Fruit fly (Drosophila melanogaster) whole organism, embryonic: Measurements from ENCODE around the gene dnc.
A peak's percentile ranks its signal among the peaks of the same experiment; 100 is the strongest.

Source experiments
- ATbp ChIP-seq: fragments of 200-800 bp; sonication (Bioruptor generic); optimal IDR thresholded peaks from 2 replicates; lab custom pipeline; 2017; ENCODE audit warnings: missing biosample characterization, mild to moderate bottlenecking, missing genetic modification characterization, missing genetic modification reagents
- Antp ChIP-seq: fragments of 200-800 bp; sonication (Bioruptor generic); optimal IDR thresholded peaks from 3 replicates; lab custom pipeline; 2016; ENCODE audit warnings: missing biosample characterization, missing genetic modification characterization
- Asciz ChIP-seq: fragments of 200-800 bp; sonication (Bioruptor generic); optimal IDR thresholded peaks from 2 replicates; lab custom pipeline; 2017; ENCODE audit warnings: missing biosample characterization, mild to moderate bottlenecking, missing genetic modification characterization, missing genetic modification reagents
- CG11398 ChIP-seq: fragments of 200-800 bp; sonication (Bioruptor generic); optimal IDR thresholded peaks from 2 replicates; lab custom pipeline; 2016; ENCODE audit warnings: missing biosample characterization, missing genetic modification characterization
- CG12071 ChIP-seq: fragments of 200-800 bp; sonication (Bioruptor generic); optimal IDR thresholded peaks from 3 replicates; lab custom pipeline; 2018; ENCODE audit warnings: missing biosample characterization, mild to moderate bottlenecking, missing genetic modification characterization
- CG12104 ChIP-seq: fragments of 200-800 bp; sonication (Bioruptor generic); optimal IDR thresholded peaks from 3 replicates; lab custom pipeline; 2016; ENCODE audit warnings: missing biosample characterization, missing genetic modification characterization
- CG13775 ChIP-seq: fragments of 200-800 bp; sonication (Bioruptor generic); optimal IDR thresholded peaks from 3 replicates; lab custom pipeline; 2017; ENCODE audit warnings: missing biosample characterization, mild to moderate bottlenecking, missing genetic modification characterization
- CG16813 ChIP-seq: fragments of 200-800 bp; sonication (Bioruptor generic); IDR thresholded peaks from 3 replicates; pipeline ENCODE4 v1.3.6; 2022; ENCODE audit warnings: missing biosample characterization, missing genetic modification characterization; ENCODE audit not compliant: partially characterized antibody
- CG17361 ChIP-seq: fragments of 200-800 bp; sonication (Bioruptor generic); IDR thresholded peaks from 3 replicates; pipeline ENCODE4 v1.3.6; 2022; ENCODE audit warnings: missing biosample characterization, missing genetic modification characterization
- CG2202 ChIP-seq: fragments of 200-800 bp; sonication (Bioruptor generic); optimal IDR thresholded peaks from 2 replicates; lab custom pipeline; 2018; ENCODE audit warnings: missing biosample characterization, mild to moderate bottlenecking, missing genetic modification characterization
- CG32767 ChIP-seq: fragments of 200-800 bp; sonication (Bioruptor generic); IDR thresholded peaks from 2 replicates; pipeline ENCODE4 v1.3.6; 2022; ENCODE audit warnings: missing biosample characterization, missing genetic modification characterization
- CG3726 ChIP-seq: fragments of 200-800 bp; sonication (Bioruptor generic); IDR thresholded peaks from 3 replicates; pipeline ENCODE4, ENCODE4 v1.3.6; 2022; ENCODE audit warnings: missing biosample characterization, missing genetic modification characterization
- CG7963 ChIP-seq: fragments of 200-800 bp; sonication (Bioruptor generic); IDR thresholded peaks from 3 replicates; pipeline ENCODE4 v1.3.6; 2022; ENCODE audit warnings: missing biosample characterization, missing genetic modification characterization; ENCODE audit not compliant: partially characterized antibody
- CG8388 ChIP-seq: fragments of 200-800 bp; sonication (Bioruptor generic); optimal IDR thresholded peaks from 2 replicates; lab custom pipeline; 2019; ENCODE audit warnings: missing biosample characterization, mild to moderate bottlenecking, missing genetic modification characterization, moderate library complexity
- CG9437 ChIP-seq: fragments of 200-800 bp; sonication (Bioruptor generic); optimal IDR thresholded peaks from 2 replicates; lab custom pipeline; 2018; ENCODE audit warnings: missing biosample characterization, mild to moderate bottlenecking, missing genetic modification characterization
- CkIIα-i1 ChIP-seq: fragments of 200-800 bp; sonication (Bioruptor generic); IDR thresholded peaks from 2 replicates; pipeline ENCODE4 v1.3.6; 2022; ENCODE audit warnings: missing biosample characterization, missing genetic modification characterization
- CrebB ChIP-seq: fragments of 200-800 bp; sonication (Bioruptor generic); optimal IDR thresholded peaks from 3 replicates; lab custom pipeline; 2018; ENCODE audit warnings: missing biosample characterization, mild to moderate bottlenecking, missing genetic modification characterization
- Eip74EF ChIP-seq, 2 experiments: fragments of 200-800 bp in 1 of 2; fragments of >200 bp in 1 of 2; sonication (Bioruptor generic) in 1 of 2; optimal IDR thresholded peaks; 2 replicates each; lab custom pipeline; 2017 to 2019; ENCODE audit warnings: missing biosample characterization in 2 of 2, missing genetic modification characterization in 2 of 2, mild to moderate bottlenecking in 1 of 2, moderate library complexity in 1 of 2
- Gug ChIP-seq: fragments of 200-800 bp; sonication (Bioruptor generic); IDR thresholded peaks from 4 replicates; pipeline ENCODE4 v1.3.6; 2022; ENCODE audit warnings: missing biosample characterization, missing genetic modification characterization
- HLH54F ChIP-seq: fragments of 200-800 bp; sonication (Bioruptor generic); optimal IDR thresholded peaks from 3 replicates; lab custom pipeline; 2016; ENCODE audit warnings: missing biosample characterization, missing genetic modification characterization
- Hsf ChIP-seq: fragments of 200-800 bp; sonication (Bioruptor generic); optimal IDR thresholded peaks from 3 replicates; lab custom pipeline; 2016; ENCODE audit warnings: missing biosample characterization, missing genetic modification characterization
- Med ChIP-seq: fragments of 200-800 bp; sonication (Bioruptor generic); peaks from one replicate; lab custom pipeline; 2016; ENCODE audit warnings: missing biosample characterization, missing genetic modification characterization, mild to moderate bottlenecking, inconsistent platforms, moderate library complexity
- Myb ChIP-seq: fragments of 200-800 bp; sonication (Bioruptor generic); optimal IDR thresholded peaks from 2 replicates; lab custom pipeline; 2016; ENCODE audit warnings: missing biosample characterization, missing genetic modification characterization
- NC2α ChIP-seq: fragments of 200-800 bp; sonication (Bioruptor generic); optimal IDR thresholded peaks from 2 replicates; lab custom pipeline; 2016; ENCODE audit warnings: missing biosample characterization, missing genetic modification characterization
- NFAT ChIP-seq: fragments of 200-800 bp; sonication (Bioruptor generic); IDR thresholded peaks from 2 replicates; pipeline ENCODE4 v1.3.6; 2022; ENCODE audit warnings: missing biosample characterization, missing genetic modification characterization
- Opbp ChIP-seq: fragments of 200-800 bp; sonication (Bioruptor generic); IDR thresholded peaks from 3 replicates; pipeline ENCODE4 v1.3.6; 2022; ENCODE audit warnings: missing biosample characterization, missing genetic modification characterization; ENCODE audit not compliant: partially characterized antibody
- Ptx1 ChIP-seq: fragments of 200-800 bp; sonication (Bioruptor generic); IDR thresholded peaks from 2 replicates; pipeline ENCODE4 v1.3.6; 2022; ENCODE audit warnings: missing biosample characterization, missing genetic modification characterization
- Scr ChIP-seq: fragments of 200-800 bp; sonication (Bioruptor generic); IDR thresholded peaks from 2 replicates; pipeline ENCODE4 v1.3.6; 2022; ENCODE audit warnings: missing biosample characterization, missing genetic modification characterization; ENCODE audit not compliant: partially characterized antibody
- Sin3A ChIP-seq: fragments of >200 bp; optimal IDR thresholded peaks from 2 replicates; lab custom pipeline; 2018
- ap ChIP-seq: fragments of 200-800 bp; sonication (Bioruptor generic); IDR thresholded peaks from 2 replicates; pipeline ENCODE4 v1.3.6; 2022; ENCODE audit warnings: missing biosample characterization, missing genetic modification characterization
- bab2 ChIP-seq: fragments of 200-800 bp; sonication (Bioruptor generic); optimal IDR thresholded peaks from 2 replicates; lab custom pipeline; 2016; ENCODE audit warnings: missing biosample characterization, missing genetic modification characterization
- chm ChIP-seq: fragments of 200-800 bp; sonication (Bioruptor generic); IDR thresholded peaks from 2 replicates; pipeline ENCODE4 v1.3.6; 2022; ENCODE audit warnings: missing biosample characterization, missing genetic modification characterization
- crp ChIP-seq, 2 experiments: fragments of 200-800 bp; sonication (Bioruptor generic); optimal IDR thresholded peaks; 2 replicates in 1 of 2; 3 replicates in 1 of 2; lab custom pipeline; 2017; ENCODE audit warnings: missing biosample characterization in 2 of 2, missing genetic modification characterization in 2 of 2, mild to moderate bottlenecking in 1 of 2, moderate library complexity in 1 of 2
- dan ChIP-seq: fragments of 200-800 bp; sonication (Bioruptor generic); IDR thresholded peaks from 2 replicates; pipeline ENCODE4 v1.3.6; 2022; ENCODE audit warnings: missing biosample characterization, missing genetic modification characterization
- dmrt99B ChIP-seq: fragments of 200-800 bp; sonication (Bioruptor generic); optimal IDR thresholded peaks from 2 replicates; lab custom pipeline; 2018; ENCODE audit warnings: missing biosample characterization, mild to moderate bottlenecking, missing genetic modification characterization, moderate library complexity
- dpn ChIP-seq, 2 experiments: fragments of 200-800 bp; sonication (Bioruptor generic); optimal IDR thresholded peaks; 3 replicates each; lab custom pipeline; 2016; ENCODE audit warnings: missing biosample characterization in 2 of 2, missing genetic modification characterization in 2 of 2
- fu2 ChIP-seq: fragments of 200-800 bp; sonication (Bioruptor generic); optimal IDR thresholded peaks from 2 replicates; lab custom pipeline; 2016; ENCODE audit warnings: missing biosample characterization, missing genetic modification characterization
- hkb ChIP-seq, 2 experiments: fragments of 200-800 bp in 1 of 2; fragments of >200 bp in 1 of 2; sonication (Bioruptor generic) in 1 of 2; IDR thresholded peaks in 1 of 2; optimal IDR thresholded peaks in 1 of 2; 2 replicates each; pipeline versions ENCODE4 v1.3.6 to Lab custom; 2017 to 2022; ENCODE audit warnings: missing biosample characterization in 1 of 2, missing genetic modification characterization in 1 of 2
- kay ChIP-seq: fragments of 200-800 bp; sonication (Bioruptor generic); optimal IDR thresholded peaks from 2 replicates; lab custom pipeline; 2016; ENCODE audit warnings: missing biosample characterization, missing genetic modification characterization
- lilli ChIP-seq: fragments of 200-800 bp; sonication (Bioruptor generic); optimal IDR thresholded peaks from 3 replicates; lab custom pipeline; 2016; ENCODE audit warnings: missing biosample characterization, missing genetic modification characterization
- nerfin-2 ChIP-seq: fragments of 200-800 bp; sonication (Bioruptor generic); IDR thresholded peaks from 2 replicates; pipeline ENCODE4 v1.3.6; 2022; ENCODE audit warnings: missing biosample characterization, missing genetic modification characterization; ENCODE audit not compliant: partially characterized antibody
- pita ChIP-seq: fragments of 200-800 bp; sonication (Bioruptor generic); optimal IDR thresholded peaks from 2 replicates; lab custom pipeline; 2017; ENCODE audit warnings: missing biosample characterization, mild to moderate bottlenecking, missing genetic modification characterization
- pum ChIP-seq: fragments of 200-800 bp; sonication (Bioruptor generic); optimal IDR thresholded peaks from 2 replicates; lab custom pipeline; 2016; ENCODE audit warnings: missing biosample characterization, missing genetic modification characterization
- rib ChIP-seq: fragments of 200-800 bp; sonication (Bioruptor generic); IDR thresholded peaks from 2 replicates; pipeline ENCODE4 v1.3.6; 2022; ENCODE audit warnings: missing biosample characterization, missing genetic modification characterization
- ro ChIP-seq: fragments of 200-800 bp; sonication (Bioruptor generic); IDR thresholded peaks from 2 replicates; pipeline ENCODE4 v1.3.6; 2022; ENCODE audit warnings: missing biosample characterization, missing genetic modification characterization
- sqz ChIP-seq: fragments of 200-800 bp; sonication (Bioruptor generic); optimal IDR thresholded peaks from 3 replicates; lab custom pipeline; 2018; ENCODE audit warnings: missing biosample characterization, mild to moderate bottlenecking, missing genetic modification characterization
- tgo ChIP-seq: fragments of 200-800 bp; sonication (Bioruptor generic); IDR thresholded peaks from 3 replicates; pipeline ENCODE4 v1.3.6; 2022; ENCODE audit warnings: missing biosample characterization, missing genetic modification characterization
- zen ChIP-seq: fragments of 200-800 bp; sonication (Bioruptor generic); optimal IDR thresholded peaks from 3 replicates; lab custom pipeline; 2018; ENCODE audit warnings: missing biosample characterization, mild to moderate bottlenecking, missing genetic modification characterization, moderate library complexity

Gene dnc

dm6 chrX:3134383-3135101, 41.7 kb upstream of the dnc start, which contains the start of gene N (continued):
- TF ChIP-seq NFAT (peak; percentile 5; the same call in 1 of the 2 replicates), Ptx1 (peak; percentile 62), CG2202 (tag; lab: Kevin White, UChicago) (no peak), sqz (peak; percentile 46), chm (GFP tag; lab: Robert Waterston, UW) (peak; percentile 47), ro (GFP tag; lab: Robert Waterston, UW) (no peak), dmrt99B (peak; percentile 39), crp (GFP tag; optimal IDR thresholded peaks at IDR 0.05; lab: Kevin White, UChicago) (no peak), CG12104 (GFP tag; lab: Kevin White, UChicago) (no peak), dan (GFP tag; lab: Robert Waterston, UW) (no peak), Hsf (GFP tag; lab: Kevin White, UChicago) (peak; percentile 28), pita (GFP tag; lab: Kevin White, UChicago) (peak; percentile 98), tgo (GFP tag; lab: Robert Waterston, UW) (no peak; the same call in 1 of the 3 replicates), Asciz (GFP tag; lab: Kevin White, UChicago) (peak; percentile 38), rib (GFP tag; lab: Robert Waterston, UW) (0 out of 2 replicates have a peak, but pooled peaks have one; percentile 40), pum (GFP tag; lab: Kevin White, UChicago) (peak; percentile 16), CG3726 (GFP tag; lab: Robert Waterston, UW) (no peak), HLH54F (GFP tag; lab: Kevin White, UChicago) (peak; percentile 6), Antp (GFP tag; lab: Kevin White, UChicago) (no peak), CG17361 (GFP tag; lab: Robert Waterston, UW) (peak; percentile 42; the same call in 2 of the 3 replicates), CrebB (peak; percentile 3), zen (tag; lab: Kevin White, UChicago) (peak; percentile 20), CG7963 (GFP tag; lab: Robert Waterston, UW) (no peak; the same call in 2 of the 3 replicates), CG13775 (GFP tag; lab: Kevin White, UChicago) (no peak), Scr (GFP tag; lab: Robert Waterston, UW) (no peak; the same call in 1 of the 2 replicates), CkIIα-i1 (GFP tag; lab: Robert Waterston, UW) (no peak), CG8388 (GFP tag; lab: Kevin White, UChicago) (no peak), hkb (optimal IDR thresholded peaks at IDR 0.05; lab: Kevin White, UChicago) (peak; percentile 17), hkb (GFP tag; IDR thresholded peaks at IDR 0.05; lab: Robert Waterston, UW) (peak; percentile 50; the same call in 1 of the 2 replicates), Gug (GFP tag; lab: Robert Waterston, UW) (no peak), CG9437 (peak; percentile 31), ap (0 out of 2 replicates have a peak, but pooled peaks have one; percentile 22), NC2α (GFP tag; lab: Kevin White, UChicago) (no peak), Med (GFP tag; lab: Kevin White, UChicago) (peak; percentile 92), CG11398 (GFP tag; lab: Kevin White, UChicago) (peak; percentile 39), ATbp (peak; percentile 35), nerfin-2 (GFP tag; lab: Robert Waterston, UW) (no peak), Sin3A (no peak), CG12071 (GFP tag; lab: Kevin White, UChicago) (no peak), kay (GFP tag; lab: Kevin White, UChicago) (no peak), CG32767 (GFP tag; lab: Robert Waterston, UW) (0 out of 2 replicates have a peak, but pooled peaks have one; percentile 57), CG16813 (GFP tag; lab: Robert Waterston, UW) (peak; percentile 61), Opbp (GFP tag; lab: Robert Waterston, UW) (peak; percentile 77), fu2 (no peak), lilli (peak; percentile 60), Eip74EF (GFP tag; optimal IDR thresholded peaks at IDR 0.05; lab: Kevin White, UChicago) (no peak), Myb (GFP tag; lab: Kevin White, UChicago) (peak; percentile 78), dpn (GFP tag; optimal IDR thresholded peaks at IDR 0.05; lab: Kevin White, UChicago) (peak; percentile 58 to 61), bab2 (peak; percentile 66)
